Worm (Caenorhabditis elegans) whole organism, L1 larva: ENCODE results near the gene srd-66.

Source experiments
- F16B12.6 ChIP-seq: fragments of 150-350 bp; optimal IDR thresholded peaks from 2 replicates; lab custom pipeline; 2014; ENCODE audit warnings: missing biosample characterization, missing genetic modification characterization
- Y116A8C.19 ChIP-seq: sonication (generic microtip); optimal IDR thresholded peaks from 2 replicates; lab custom pipeline; 2016; ENCODE audit warnings: missing compliant biosample characterization, missing genetic modification characterization, borderline replicate concordance
- alr-1 ChIP-seq: fragments of 200-800 bp; sonication (Bioruptor generic); optimal IDR thresholded peaks from 2 replicates; lab custom pipeline; 2018; ENCODE audit warnings: borderline replicate concordance, mild to moderate bottlenecking, missing genetic modification characterization, missing compliant biosample characterization
- aly-2 ChIP-seq: fragments of 150-350 bp; optimal IDR thresholded peaks from 2 replicates; lab custom pipeline; 2014; ENCODE audit warnings: missing biosample characterization, missing genetic modification characterization
- ceh-8 ChIP-seq: fragments of 200-800 bp; sonication (Bioruptor generic); optimal IDR thresholded peaks from 2 replicates; lab custom pipeline; 2018; ENCODE audit warnings: mild to moderate bottlenecking, missing genetic modification characterization, moderate library complexity, missing compliant biosample characterization
- ceh-82 ChIP-seq, 3 experiments: fragments of 150-350 bp in 1 of 3; sonication (generic microtip) in 2 of 3; optimal IDR thresholded peaks; 2 replicates each; lab custom pipeline; 2014 to 2017; ENCODE audit warnings: missing biosample characterization in 3 of 3, missing genetic modification characterization in 3 of 3
- ces-1 ChIP-seq: fragments of 150-350 bp; optimal IDR thresholded peaks from 2 replicates; lab custom pipeline; 2014; ENCODE audit warnings: missing biosample characterization, missing genetic modification reagents, missing genetic modification characterization
- dpl-1 ChIP-seq, 3 experiments: fragments of 150-350 bp in 2 of 3; sonication (generic microtip) in 1 of 3; optimal IDR thresholded peaks; 2 replicates each; lab custom pipeline; 2014 to 2017; ENCODE audit warnings: missing biosample characterization in 3 of 3, missing genetic modification characterization in 3 of 3, missing genetic modification reagents in 3 of 3
- efl-1 ChIP-seq, 4 experiments: fragments of 150-350 bp; optimal IDR thresholded peaks in 3 of 4; peaks in 1 of 4; 1 replicate in 1 of 4; 2 replicates in 3 of 4; lab custom pipeline; 2014; ENCODE audit warnings: missing biosample characterization in 2 of 4, missing genetic modification characterization in 2 of 4, missing genetic modification reagents in 2 of 4
- egl-27 ChIP-seq, 2 experiments: fragments of 150-350 bp in 1 of 2; sonication (generic microtip); optimal IDR thresholded peaks; 3 replicates each; lab custom pipeline; 2017 to 2018; ENCODE audit warnings: missing biosample characterization in 2 of 2, missing genetic modification characterization in 2 of 2, missing genetic modification reagents in 2 of 2
- ets-5 ChIP-seq: fragments of 200-800 bp; sonication (Bioruptor generic); IDR thresholded peaks from 2 replicates; pipeline ENCODE4 v1.3.6; 2022; ENCODE audit warnings: missing genetic modification characterization, missing compliant biosample characterization
- fkh-10 ChIP-seq: sonication (generic microtip); optimal IDR thresholded peaks from 2 replicates; lab custom pipeline; 2017; ENCODE audit warnings: missing biosample characterization, missing genetic modification reagents, missing genetic modification characterization
- fkh-4 ChIP-seq: sonication (generic microtip); optimal IDR thresholded peaks from 2 replicates; lab custom pipeline; 2016; ENCODE audit warnings: missing compliant biosample characterization, missing genetic modification characterization, borderline replicate concordance
- grh-1 ChIP-seq: fragments of 200-800 bp; sonication (Bioruptor generic); IDR thresholded peaks from 2 replicates; pipeline ENCODE4 v1.3.6; 2022; ENCODE audit warnings: missing genetic modification reagents, missing genetic modification characterization, missing compliant biosample characterization
- hlh-17 ChIP-seq: fragments of 200-800 bp; sonication (Bioruptor generic); optimal IDR thresholded peaks from 2 replicates; lab custom pipeline; 2018; ENCODE audit warnings: missing genetic modification characterization, mild to moderate bottlenecking, missing compliant biosample characterization, moderate library complexity, borderline replicate concordance
- irx-1 ChIP-seq: sonication (generic microtip); optimal IDR thresholded peaks from 2 replicates; lab custom pipeline; 2016; ENCODE audit warnings: missing genetic modification characterization, missing compliant biosample characterization
- lin-13 ChIP-seq: fragments of 150-350 bp; optimal IDR thresholded peaks from 2 replicates; lab custom pipeline; 2014; ENCODE audit warnings: missing biosample characterization, missing genetic modification reagents, missing genetic modification characterization
- lin-14 ChIP-seq: fragments of 200-800 bp; sonication (Bioruptor generic); optimal IDR thresholded peaks from 2 replicates; lab custom pipeline; 2018; ENCODE audit warnings: mild to moderate bottlenecking, missing genetic modification characterization, moderate library complexity, missing compliant biosample characterization
- lin-35 ChIP-seq, 2 experiments: fragments of 150-350 bp; optimal IDR thresholded peaks; 2 replicates each; lab custom pipeline; 2014; ENCODE audit warnings: missing biosample characterization in 2 of 2, missing genetic modification characterization in 2 of 2, missing genetic modification reagents in 2 of 2
- lin-39 ChIP-seq: fragments of 150-350 bp; optimal IDR thresholded peaks from 2 replicates; lab custom pipeline; 2014; ENCODE audit warnings: missing biosample characterization, missing genetic modification reagents, missing genetic modification characterization
- mab-9 ChIP-seq: fragments of 200-800 bp; sonication (Bioruptor generic); IDR thresholded peaks from 2 replicates; pipeline ENCODE4 v1.3.6; 2022; ENCODE audit warnings: missing genetic modification reagents, missing genetic modification characterization, missing compliant biosample characterization
- mdl-1 ChIP-seq, 2 experiments: fragments of 150-350 bp; optimal IDR thresholded peaks; 2 replicates each; lab custom pipeline; 2014 to 2017; ENCODE audit warnings: missing biosample characterization in 2 of 2, missing genetic modification characterization in 2 of 2, inconsistent platforms in 1 of 2
- nhr-11 ChIP-seq: fragments of 150-350 bp; optimal IDR thresholded peaks from 2 replicates; lab custom pipeline; 2014; ENCODE audit warnings: missing biosample characterization, missing genetic modification characterization
- nhr-12 ChIP-seq: sonication (generic microtip); optimal IDR thresholded peaks from 2 replicates; lab custom pipeline; 2017; ENCODE audit warnings: missing biosample characterization, missing genetic modification characterization
- nhr-19 ChIP-seq: fragments of 200-800 bp; sonication (Bioruptor generic); conservative IDR thresholded peaks from 2 replicates; pipeline ENCODE4 v1.3.6; 2022; ENCODE audit warnings: missing genetic modification characterization, missing compliant biosample characterization
- nhr-71 ChIP-seq: sonication (generic microtip); optimal IDR thresholded peaks from 2 replicates; lab custom pipeline; 2016; ENCODE audit warnings: mild to moderate bottlenecking, missing genetic modification characterization, moderate library complexity, missing compliant biosample characterization
- nhr-85 ChIP-seq: sonication (generic microtip); peaks from one replicate; lab custom pipeline; 2016; ENCODE audit warnings: missing genetic modification characterization, inconsistent platforms, missing compliant biosample characterization
- nhr-90 ChIP-seq: sonication (generic microtip); optimal IDR thresholded peaks from 2 replicates; lab custom pipeline; 2016; ENCODE audit warnings: mild to moderate bottlenecking, missing genetic modification characterization, missing compliant biosample characterization; ENCODE audit not compliant: poor library complexity
- pqm-1 ChIP-seq: sonication (generic microtip); optimal IDR thresholded peaks from 3 replicates; lab custom pipeline; 2017; ENCODE audit warnings: missing biosample characterization, missing genetic modification characterization
- rnt-1 ChIP-seq: sonication (generic microtip); optimal IDR thresholded peaks from 2 replicates; lab custom pipeline; 2016; ENCODE audit warnings: mild to moderate bottlenecking, missing genetic modification characterization, moderate library complexity, missing compliant biosample characterization
- skn-1 ChIP-seq: fragments of 150-350 bp; optimal IDR thresholded peaks from 2 replicates; lab custom pipeline; 2014; ENCODE audit warnings: missing biosample characterization, missing genetic modification characterization
- snu-23 ChIP-seq: sonication (generic microtip); optimal IDR thresholded peaks from 2 replicates; lab custom pipeline; 2016; ENCODE audit warnings: missing genetic modification characterization, missing compliant biosample characterization
- swsn-7 ChIP-seq: sonication (generic microtip); optimal IDR thresholded peaks from 2 replicates; lab custom pipeline; 2016; ENCODE audit warnings: missing genetic modification characterization, missing compliant biosample characterization
- tlp-1 ChIP-seq: fragments of 150-350 bp; optimal IDR thresholded peaks from 2 replicates; lab custom pipeline; 2014; ENCODE audit warnings: missing biosample characterization, missing genetic modification characterization
- unc-30 ChIP-seq: sonication (generic microtip); optimal IDR thresholded peaks from 2 replicates; lab custom pipeline; 2017; ENCODE audit warnings: missing biosample characterization, missing genetic modification characterization
- unc-98 ChIP-seq: fragments of 200-800 bp; sonication (Bioruptor generic); IDR thresholded peaks from 2 replicates; pipeline ENCODE4 v1.3.6; 2022; ENCODE audit warnings: missing genetic modification characterization, missing compliant biosample characterization
- vab-15 ChIP-seq: sonication (generic microtip); optimal IDR thresholded peaks from 2 replicates; lab custom pipeline; 2017; ENCODE audit warnings: missing genotype, mild to moderate bottlenecking, missing genetic modification characterization, missing compliant biosample characterization
- xbp-1 ChIP-seq: sonication (generic microtip); optimal IDR thresholded peaks from 2 replicates; lab custom pipeline; 2016; ENCODE audit warnings: missing genetic modification characterization, missing compliant biosample characterization
- zag-1 ChIP-seq: fragments of 150-350 bp; optimal IDR thresholded peaks from 2 replicates; lab custom pipeline; 2014; ENCODE audit warnings: missing biosample characterization, missing genetic modification characterization

Gene srd-66

ce11 chrIII:1950236-1950635, 32.2 kb downstream of the srd-66 start, which contains the start of the genes polh-1 and rps-22 (continued):
- TF ChIP-seq nhr-19 (GFP tag; lab: Robert Waterston, UW) (peak; percentile 89), mdl-1 (tag; optimal IDR thresholded peaks at IDR 0.05; lab: Kevin White, UChicago) (peak in 1 of 2 experiments; percentile 89), lin-14 (GFP tag; lab: Kevin White, UChicago) (peak; percentile 90), nhr-12 (tag; lab: Kevin White, UChicago) (no peak), lin-35 (GFP tag; optimal IDR thresholded peaks at IDR 0.05; lab: Kevin White, UChicago) (peak; percentile 97 to 100), hlh-17 (GFP tag; lab: Kevin White, UChicago) (no peak), grh-1 (GFP tag; lab: Robert Waterston, UW) (peak; percentile 77), nhr-85 (tag; lab: Kevin White, UChicago) (peak; percentile 93), lin-39 (tag; lab: Kevin White, UChicago) (peak; percentile 73), efl-1 (optimal IDR thresholded peaks at IDR 0.05; lab: Kevin White, UChicago) (peak; percentile 90 to 99), efl-1 (GFP tag; optimal IDR thresholded peaks at IDR 0.05 in 1 of 2; lab: Kevin White, UChicago) (peak; percentile 99 to 100), ceh-82 (tag; optimal IDR thresholded peaks at IDR 0.05; lab: Kevin White, UChicago) (peak; percentile 88 to 97 (median 89)), unc-98 (no peak), fkh-4 (peak; percentile 16), pqm-1 (tag; lab: Kevin White, UChicago) (no peak), ets-5 (GFP tag; lab: Robert Waterston, UW) (no peak), vab-15 (peak; percentile 76), Y116A8C.19 (tag; lab: Kevin White, UChicago) (no peak), nhr-90 (peak; percentile 86), aly-2 (tag; lab: Kevin White, UChicago) (peak; percentile 81), zag-1 (tag; lab: Kevin White, UChicago) (no peak), lin-13 (peak; percentile 97), xbp-1 (tag; lab: Kevin White, UChicago) (peak; percentile 86), ces-1 (no peak), egl-27 (tag; optimal IDR thresholded peaks at IDR 0.05; lab: Kevin White, UChicago) (peak in 1 of 2 experiments; percentile 36), tlp-1 (tag; lab: Kevin White, UChicago) (no peak), fkh-10 (peak; percentile 88), ceh-8 (GFP tag; lab: Kevin White, UChicago) (peak; percentile 49), swsn-7 (peak; percentile 85), rnt-1 (tag; lab: Kevin White, UChicago) (peak; percentile 92), skn-1 (tag; lab: Kevin White, UChicago) (peak; percentile 96), F16B12.6 (peak; percentile 76), mab-9 (no peak), snu-23 (GFP tag; lab: Kevin White, UChicago) (peak; percentile 96), irx-1 (peak; percentile 73), nhr-11 (tag; lab: Kevin White, UChicago) (peak; percentile 47), unc-30 (tag; lab: Kevin White, UChicago) (no peak)

- TF ChIP-seq nhr-71 (tag; lab: Kevin White, UChicago): no peak
- TF ChIP-seq dpl-1 (GFP tag; optimal IDR thresholded peaks at IDR 0.05; lab: Kevin White, UChicago): peak in 1 of 3 experiments; percentile 4
- no peak for TF ChIP-seq alr-1 (tag; lab: Kevin White, UChicago)
- TF ChIP-seq lin-13: no peak
- no peak for TF ChIP-seq efl-1 (optimal IDR thresholded peaks at IDR 0.05; lab: Kevin White, UChicago)
- TF ChIP-seq efl-1 (GFP tag; optimal IDR thresholded peaks at IDR 0.05 in 1 of 2; lab: Kevin White, UChicago): peak; percentile 22 to 92
- peak in 1 of 2 experiments; percentile 10 for TF ChIP-seq lin-35 (GFP tag; optimal IDR thresholded peaks at IDR 0.05; lab: Kevin White, UChicago)
These were observed 33.1 kb downstream of the srd-66 start for ce11 chrIII:1949362-1949761.
